Worm (Caenorhabditis elegans): ENCODE measurements around the gene R10E9.3.

ce11 chrIII:3969133-3969532 lies 9.1 kb downstream of the R10E9.3 start:
- TF ChIP-seq W03F9.2 (tag; optimal IDR thresholded peaks at IDR 0.05) (no peak), him-1 (tag; optimal IDR thresholded peaks at IDR 0.05) (no peak), dao-5 (tag; optimal IDR thresholded peaks at IDR 0.05) (no peak)

All from whole organism, L4/young adult.